Fruit fly (Drosophila melanogaster) whole organism, embryonic: Measurements from ENCODE around the gene Gr64a.

Experiments used
- CG12071 ChIP-seq: fragments of 200-800 bp; sonication (Bioruptor generic); optimal IDR thresholded peaks from 3 replicates; lab custom pipeline; 2018; ENCODE audit warnings: missing biosample characterization, mild to moderate bottlenecking, missing genetic modification characterization
- D ChIP-seq, 2 experiments: fragments of 200-800 bp in 1 of 2; fragments of >200 bp in 1 of 2; sonication (Bioruptor generic) in 1 of 2; optimal IDR thresholded peaks; 2 replicates in 1 of 2; 3 replicates in 1 of 2; lab custom pipeline; 2017; ENCODE audit warnings: mild to moderate bottlenecking in 1 of 2, missing biosample characterization in 1 of 2, missing genetic modification characterization in 1 of 2, missing genetic modification reagents in 1 of 2
- tx ChIP-seq: fragments of 200-800 bp; sonication (Bioruptor generic); optimal IDR thresholded peaks from 2 replicates; lab custom pipeline; 2016; ENCODE audit warnings: missing biosample characterization, missing genetic modification characterization
- zfh1 ChIP-seq: fragments of 200-800 bp; sonication (Bioruptor generic); IDR thresholded peaks from 3 replicates; pipeline ENCODE4 v1.3.6; 2022; ENCODE audit warnings: missing biosample characterization, missing genetic modification characterization

DNA sequence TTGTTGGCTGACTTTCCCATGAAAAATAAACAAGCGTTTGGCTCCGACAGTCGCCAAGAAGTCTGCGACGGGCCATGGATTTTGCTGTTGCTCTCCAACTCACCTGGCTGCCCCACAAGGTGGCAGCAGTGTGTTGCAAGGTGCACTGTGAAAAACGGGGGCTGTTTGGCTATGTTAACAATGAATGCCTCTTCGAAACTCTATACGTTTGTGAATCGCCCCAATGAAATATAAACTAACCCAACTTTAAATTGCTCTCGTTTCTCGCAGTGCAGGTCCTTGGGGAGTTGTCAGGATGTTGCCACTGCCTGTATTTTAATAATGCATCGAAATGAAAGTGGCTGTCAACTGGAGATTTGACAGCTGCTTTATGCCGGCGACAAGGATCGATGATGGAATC lies 12.2 kb upstream of the Gr64a start:
- TF ChIP-seq zfh1 (GFP tag; lab: Robert Waterston, UW) (peak; percentile 46; the same call in 1 of the 3 replicates), CG12071 (GFP tag; lab: Kevin White, UChicago) (no peak), D (optimal IDR thresholded peaks at IDR 0.05; lab: Kevin White, UChicago) (no peak), D (GFP tag; optimal IDR thresholded peaks at IDR 0.05; lab: Kevin White, UChicago) (no peak), tx (GFP tag; lab: Kevin White, UChicago) (no peak)
